Worm (Caenorhabditis elegans): ENCODE measurements around the gene ifd-1.
A peak's percentile ranks its signal among the peaks of the same experiment; 100 is the strongest.

ifd-1 gene

ce11 chrX:8810908-8811307 lies 13.3 kb downstream of the ifd-1 start, which contains the start of gene R04E5.9 (continued):
- peak; percentile 93 for TF ChIP-seq dve-1 (tag; optimal IDR thresholded peaks at IDR 0.05; ENCODE audit: insufficient read depth)

ce11 chrX:8808740-8809139 lies 15.5 kb downstream of the ifd-1 start:
- TF ChIP-seq unc-62 (GFP tag; optimal IDR thresholded peaks at IDR 0.05 in 1 of 2) (peak in 1 of 2 experiments; percentile 97), unc-62 (tag; optimal IDR thresholded peaks at IDR 0.05) (no peak), spr-1 (tag; optimal IDR thresholded peaks at IDR 0.05) (no peak), nhr-6 (tag; optimal IDR thresholded peaks at IDR 0.05) (no peak), ceh-20 (GFP tag; IDR thresholded peaks at IDR 0.05) (0 out of 2 replicates have a peak, but pooled peaks have one; percentile 16), mep-1 (tag; optimal IDR thresholded peaks at IDR 0.05) (no peak), nhr-77 (tag; optimal IDR thresholded peaks at IDR 0.05) (no peak)

ce11 chrX:8806070-8806799 lies 18.0 kb downstream of the ifd-1 start, which contains the start of gene R04E5.8:
Gene R04E5.8 (minus strand): TSS chrX:8806120.
- peak; percentile 77 for TF ChIP-seq ctbp-1 (GFP tag; IDR thresholded peaks at IDR 0.05)
- no peak for TF ChIP-seq ztf-11 (tag; optimal IDR thresholded peaks at IDR 0.05)
- TF ChIP-seq dve-1 (tag; optimal IDR thresholded peaks at IDR 0.05; ENCODE audit: insufficient read depth) = no peak
- no peak for TF ChIP-seq F44E2.7 (GFP tag; IDR thresholded peaks at IDR 0.05)
- TF ChIP-seq zfp-3 (GFP tag; conservative IDR thresholded peaks at IDR 0.05) = no peak
- TF ChIP-seq pqm-1 (tag; optimal IDR thresholded peaks at IDR 0.05) = no peak
- TF ChIP-seq F37D6.2 (tag; optimal IDR thresholded peaks at IDR 0.05) = peak; percentile 38
- TF ChIP-seq ZK546.5 (tag; optimal IDR thresholded peaks at IDR 0.05) = no peak
- peak; percentile 25 for TF ChIP-seq nhr-11 (tag; optimal IDR thresholded peaks at IDR 0.05)
- no peak for TF ChIP-seq zag-1 (tag; optimal IDR thresholded peaks at IDR 0.05)
- TF ChIP-seq F10B5.3 (tag; optimal IDR thresholded peaks at IDR 0.05) = no peak
- no peak for TF ChIP-seq dpl-1 (GFP tag; optimal IDR thresholded peaks at IDR 0.05)
- no peak for TF ChIP-seq daf-12 (tag; optimal IDR thresholded peaks at IDR 0.05)
- TF ChIP-seq daf-8 (GFP tag; IDR thresholded peaks at IDR 0.05) = no peak
- TF ChIP-seq mes-2 (tag; optimal IDR thresholded peaks at IDR 0.05; ENCODE audit: poor library complexity, severe bottlenecking) = no peak
- no peak for TF ChIP-seq F49E8.2 (tag; optimal IDR thresholded peaks at IDR 0.05; ENCODE audit: borderline replicate concordance)
- peak in 1 of 2 experiments; percentile 48 for TF ChIP-seq hif-1 (tag; optimal IDR thresholded peaks at IDR 0.05)
- TF ChIP-seq nhr-77 (tag; optimal IDR thresholded peaks at IDR 0.05) = no peak
- TF ChIP-seq unc-130 (GFP tag; optimal IDR thresholded peaks at IDR 0.05) = no peak
- no peak for TF ChIP-seq ces-1 (GFP tag; optimal IDR thresholded peaks at IDR 0.05)
- no peak for TF ChIP-seq T26A8.4 (GFP tag; IDR thresholded peaks at IDR 0.05)
- peak; percentile 51 for TF ChIP-seq mep-1 (tag; optimal IDR thresholded peaks at IDR 0.05)
- TF ChIP-seq daf-16 (GFP tag; optimal IDR thresholded peaks at IDR 0.05) = no peak
- no peak for TF ChIP-seq daf-16 (tag; optimal IDR thresholded peaks at IDR 0.05)
- no peak for TF ChIP-seq nhr-28 (tag; optimal IDR thresholded peaks at IDR 0.05)
- TF ChIP-seq madf-5 (GFP tag; IDR thresholded peaks at IDR 0.05) = no peak
- no peak for TF ChIP-seq vab-7 (GFP tag; IDR thresholded peaks at IDR 0.05)
- peak in 1 of 2 experiments; percentile 78 for TF ChIP-seq mdl-1 (tag; optimal IDR thresholded peaks at IDR 0.05)
- no peak for TF ChIP-seq daf-19 (GFP tag; conservative IDR thresholded peaks at IDR 0.05)
- TF ChIP-seq zfp-2 (tag; optimal IDR thresholded peaks at IDR 0.05) = no peak
- 0 out of 2 replicates have a peak, but pooled peaks have one; percentile 4 for TF ChIP-seq ceh-44 (GFP tag; IDR thresholded peaks at IDR 0.05)
- 0 out of 2 replicates have a peak, but pooled peaks have one; percentile 22 for TF ChIP-seq php-3 (GFP tag; IDR thresholded peaks at IDR 0.05)
- no peak for TF ChIP-seq ama-1 (optimal IDR thresholded peaks at IDR 0.05)
- no peak for TF ChIP-seq zip-11 (GFP tag; IDR thresholded peaks at IDR 0.05)
- no peak for TF ChIP-seq nhr-76 (tag; optimal IDR thresholded peaks at IDR 0.05)
- no peak for TF ChIP-seq saeg-2 (GFP tag; IDR thresholded peaks at IDR 0.05)
- TF ChIP-seq lin-13 (GFP tag; optimal IDR thresholded peaks at IDR 0.05) = no peak
- TF ChIP-seq Y48G9A.11 (GFP tag; IDR thresholded peaks at IDR 0.05) = no peak
- no peak for TF ChIP-seq nhr-48 (tag; optimal IDR thresholded peaks at IDR 0.05)
- TF ChIP-seq lim-7 (GFP tag; IDR thresholded peaks at IDR 0.05) = no peak
- TF ChIP-seq pha-4 (GFP tag; IDR thresholded peaks at IDR 0.05) = no peak
- TF ChIP-seq pha-4 (tag; optimal IDR thresholded peaks at IDR 0.05) = no peak
- no peak for TF ChIP-seq zip-2 (tag; optimal IDR thresholded peaks at IDR 0.05)

All from whole organism, L4 larva.